Fruit fly (Drosophila melanogaster): ENCODE measurements around the gene CG13073.

dm6 chr3L:16172809-16173276 lies 44.3 kb downstream of the CG13073 start:
- no peak for TF ChIP-seq CG8478 (optimal IDR thresholded peaks at IDR 0.05)
- no peak for TF ChIP-seq EcR (GFP tag; optimal IDR thresholded peaks at IDR 0.05)
